Fruit fly (Drosophila melanogaster) whole organism, embryonic: ENCODE results near the gene CG3222.

Experiments used
- ATbp ChIP-seq: fragments of 200-800 bp; sonication (Bioruptor generic); optimal IDR thresholded peaks from 2 replicates; lab custom pipeline; 2017; ENCODE audit warnings: missing biosample characterization, mild to moderate bottlenecking, missing genetic modification characterization, missing genetic modification reagents
- Atf6 ChIP-seq: fragments of 200-800 bp; sonication (Bioruptor generic); IDR thresholded peaks from 2 replicates; pipeline ENCODE4 v1.3.6; 2022; ENCODE audit warnings: missing biosample characterization, missing genetic modification characterization
- CG10321 ChIP-seq: fragments of 200-800 bp; sonication (Bioruptor generic); IDR thresholded peaks from 2 replicates; pipeline ENCODE4 v1.3.6; 2022; ENCODE audit warnings: missing biosample characterization, missing genetic modification characterization
- CG11247 ChIP-seq: fragments of 200-800 bp; sonication (Bioruptor generic); IDR thresholded peaks from 2 replicates; pipeline ENCODE4 v1.3.6; 2022; ENCODE audit warnings: missing biosample characterization, missing genetic modification characterization
- CG11504 ChIP-seq: fragments of 200-800 bp; sonication (Bioruptor generic); optimal IDR thresholded peaks from 3 replicates; lab custom pipeline; 2019; ENCODE audit warnings: missing biosample characterization, mild to moderate bottlenecking, missing genetic modification characterization, moderate library complexity
- CG11560 ChIP-seq: fragments of 200-800 bp; sonication (Bioruptor generic); IDR thresholded peaks from 3 replicates; pipeline ENCODE4 v1.3.6; 2022; ENCODE audit warnings: missing biosample characterization, missing genetic modification characterization
- CG11695 ChIP-seq: fragments of 200-800 bp; sonication (Bioruptor generic); IDR thresholded peaks from 3 replicates; pipeline ENCODE4 v1.3.6; 2022; ENCODE audit warnings: missing biosample characterization, missing genetic modification characterization
- CG13287 ChIP-seq: fragments of 200-800 bp; sonication (Bioruptor generic); IDR thresholded peaks from 2 replicates; pipeline ENCODE4 v1.3.6; 2022; ENCODE audit warnings: missing biosample characterization, missing genetic modification characterization; ENCODE audit not compliant: partially characterized antibody
- CG14014 ChIP-seq: fragments of 200-800 bp; sonication (Bioruptor generic); IDR thresholded peaks from 2 replicates; pipeline ENCODE4 v1.3.6; 2022; ENCODE audit warnings: missing biosample characterization, missing genetic modification characterization
- CG14860 ChIP-seq: fragments of 200-800 bp; sonication (Bioruptor generic); IDR thresholded peaks from 3 replicates; pipeline ENCODE4 v1.3.6; 2022; ENCODE audit warnings: missing biosample characterization, missing genetic modification characterization; ENCODE audit not compliant: partially characterized antibody
- CG14965 ChIP-seq: fragments of 200-800 bp; sonication (Bioruptor generic); optimal IDR thresholded peaks from 2 replicates; lab custom pipeline; 2016; ENCODE audit warnings: missing biosample characterization, missing genetic modification characterization, borderline replicate concordance
- CG17568 ChIP-seq: fragments of 200-800 bp; sonication (Bioruptor generic); optimal IDR thresholded peaks from 2 replicates; lab custom pipeline; 2018; ENCODE audit warnings: missing biosample characterization, mild to moderate bottlenecking, missing genetic modification characterization, moderate library complexity
- CG2202 ChIP-seq: fragments of 200-800 bp; sonication (Bioruptor generic); optimal IDR thresholded peaks from 2 replicates; lab custom pipeline; 2018; ENCODE audit warnings: missing biosample characterization, mild to moderate bottlenecking, missing genetic modification characterization
- CG3281 ChIP-seq: fragments of 200-800 bp; sonication (Bioruptor generic); optimal IDR thresholded peaks from 3 replicates; lab custom pipeline; 2017; ENCODE audit warnings: missing biosample characterization, mild to moderate bottlenecking, missing genetic modification characterization
- CG5180 ChIP-seq: fragments of 200-800 bp; sonication (Bioruptor generic); optimal IDR thresholded peaks from 3 replicates; lab custom pipeline; 2017; ENCODE audit warnings: missing biosample characterization, missing genetic modification characterization, mild to moderate bottlenecking, moderate library complexity, missing genetic modification reagents
- CG5953 ChIP-seq: fragments of 200-800 bp; sonication (Bioruptor generic); IDR thresholded peaks from 2 replicates; pipeline ENCODE4 v1.3.6; 2022; ENCODE audit warnings: missing biosample characterization, missing genetic modification characterization
- CG6175 ChIP-seq: fragments of 200-800 bp; sonication (Bioruptor generic); IDR thresholded peaks from 3 replicates; pipeline ENCODE4 v1.3.6; 2022; ENCODE audit warnings: missing biosample characterization, missing genetic modification characterization
- Dfd ChIP-seq, 2 experiments: fragments of >200 bp; optimal IDR thresholded peaks; 2 replicates each; lab custom pipeline; 2017; ENCODE audit warnings: missing biosample characterization in 2 of 2, missing genetic modification characterization in 2 of 2
- ERR ChIP-seq: fragments of 200-800 bp; sonication (Bioruptor generic); optimal IDR thresholded peaks from 2 replicates; lab custom pipeline; 2016; ENCODE audit warnings: missing biosample characterization, missing genetic modification characterization
- HLH3B ChIP-seq: fragments of 200-800 bp; sonication (Bioruptor generic); IDR thresholded peaks from 2 replicates; pipeline ENCODE4 v1.3.6; 2022; ENCODE audit warnings: missing biosample characterization, missing genetic modification characterization
- Hr3 ChIP-seq: fragments of 200-800 bp; sonication (Bioruptor generic); optimal IDR thresholded peaks from 3 replicates; lab custom pipeline; 2016; ENCODE audit warnings: missing biosample characterization, missing genetic modification characterization
- Max ChIP-seq: fragments of 200-800 bp; sonication (Bioruptor generic); optimal IDR thresholded peaks from 2 replicates; lab custom pipeline; 2016; ENCODE audit warnings: missing biosample characterization, mild to moderate bottlenecking, missing genetic modification characterization
- Myb ChIP-seq: fragments of 200-800 bp; sonication (Bioruptor generic); optimal IDR thresholded peaks from 2 replicates; lab custom pipeline; 2016; ENCODE audit warnings: missing biosample characterization, missing genetic modification characterization
- Poxn ChIP-seq: fragments of 200-800 bp; sonication (Bioruptor generic); IDR thresholded peaks from 2 replicates; pipeline ENCODE4 v1.3.6; 2022; ENCODE audit warnings: missing biosample characterization, missing genetic modification characterization
- Ptx1 ChIP-seq: fragments of 200-800 bp; sonication (Bioruptor generic); IDR thresholded peaks from 2 replicates; pipeline ENCODE4 v1.3.6; 2022; ENCODE audit warnings: missing biosample characterization, missing genetic modification characterization
- Ravus ChIP-seq: fragments of 200-800 bp; sonication (Bioruptor generic); IDR thresholded peaks from 2 replicates; pipeline ENCODE4 v1.3.6; 2022; ENCODE audit warnings: missing biosample characterization, missing genetic modification characterization
- Rfx ChIP-seq: fragments of 200-800 bp; sonication (Bioruptor generic); IDR thresholded peaks from 2 replicates; pipeline ENCODE4 v1.3.6; 2022; ENCODE audit warnings: missing biosample characterization, missing genetic modification characterization
- Scr ChIP-seq: fragments of 200-800 bp; sonication (Bioruptor generic); IDR thresholded peaks from 2 replicates; pipeline ENCODE4 v1.3.6; 2022; ENCODE audit warnings: missing biosample characterization, missing genetic modification characterization; ENCODE audit not compliant: partially characterized antibody
- Six4 ChIP-seq: fragments of 200-800 bp; sonication (Bioruptor generic); optimal IDR thresholded peaks from 2 replicates; lab custom pipeline; 2016; ENCODE audit warnings: missing biosample characterization, missing genetic modification characterization
- Sox102F ChIP-seq: fragments of 200-800 bp; sonication (Bioruptor generic); optimal IDR thresholded peaks from 2 replicates; lab custom pipeline; 2018; ENCODE audit warnings: missing biosample characterization, mild to moderate bottlenecking, missing genetic modification characterization, moderate library complexity
- Taf1 ChIP-seq: fragments of 200-800 bp; sonication (Bioruptor generic); IDR thresholded peaks from 2 replicates; pipeline ENCODE4 v1.3.6; 2022; ENCODE audit warnings: missing biosample characterization, missing genetic modification characterization
- ara ChIP-seq: fragments of 200-800 bp; sonication (Bioruptor generic); IDR thresholded peaks from 2 replicates; pipeline ENCODE4 v1.3.6; 2022; ENCODE audit warnings: missing biosample characterization, missing genetic modification characterization
- bab2 ChIP-seq: fragments of 200-800 bp; sonication (Bioruptor generic); optimal IDR thresholded peaks from 2 replicates; lab custom pipeline; 2016; ENCODE audit warnings: missing biosample characterization, missing genetic modification characterization
- chn ChIP-seq: fragments of 200-800 bp; sonication (Bioruptor generic); optimal IDR thresholded peaks from 2 replicates; lab custom pipeline; 2016; ENCODE audit warnings: missing biosample characterization, missing genetic modification characterization
- corto ChIP-seq: fragments of 200-800 bp; sonication (Bioruptor generic); optimal IDR thresholded peaks from 2 replicates; lab custom pipeline; 2016; ENCODE audit warnings: missing biosample characterization, mild to moderate bottlenecking, missing genetic modification characterization, moderate library complexity
- dm ChIP-seq: fragments of 200-800 bp; sonication (Bioruptor generic); optimal IDR thresholded peaks from 3 replicates; lab custom pipeline; 2016; ENCODE audit warnings: missing biosample characterization, missing genetic modification characterization
- ems ChIP-seq: fragments of 200-800 bp; sonication (Bioruptor generic); optimal IDR thresholded peaks from 3 replicates; lab custom pipeline; 2016; ENCODE audit warnings: missing biosample characterization, missing genetic modification characterization
- fd3F ChIP-seq: fragments of 200-800 bp; sonication (Bioruptor generic); optimal IDR thresholded peaks from 2 replicates; lab custom pipeline; 2018; ENCODE audit warnings: missing biosample characterization, mild to moderate bottlenecking, missing genetic modification characterization, moderate library complexity
- her ChIP-seq: fragments of 200-800 bp; sonication (Bioruptor generic); optimal IDR thresholded peaks from 2 replicates; lab custom pipeline; 2016; ENCODE audit warnings: missing biosample characterization, missing genetic modification characterization
- lov ChIP-seq, 2 experiments: fragments of 200-800 bp in 1 of 2; fragments of >200 bp in 1 of 2; sonication (Bioruptor generic) in 1 of 2; IDR thresholded peaks in 1 of 2; optimal IDR thresholded peaks in 1 of 2; 2 replicates in 1 of 2; 3 replicates in 1 of 2; pipeline versions ENCODE4 v1.3.6 to Lab custom; 2017 to 2022; ENCODE audit warnings: missing biosample characterization in 1 of 2, missing genetic modification characterization in 1 of 2
- onecut ChIP-seq: fragments of 200-800 bp; sonication (Bioruptor generic); IDR thresholded peaks from 2 replicates; pipeline ENCODE4 v1.3.6; 2022; ENCODE audit warnings: missing biosample characterization, missing genetic modification characterization
- p53 ChIP-seq: fragments of 200-800 bp; sonication (Bioruptor generic); optimal IDR thresholded peaks from 2 replicates; lab custom pipeline; 2016; ENCODE audit warnings: missing biosample characterization, missing genetic modification characterization
- pan ChIP-seq, 4 experiments: fragments of >200 bp in 3 of 4; fragments of 200-800 bp in 1 of 4; sonication (Bioruptor generic) in 1 of 4; optimal IDR thresholded peaks in 3 of 4; IDR thresholded peaks in 1 of 4; 2 replicates each; pipeline versions ENCODE4 v1.3.6 to Lab custom; 2017 to 2022; ENCODE audit warnings: missing biosample characterization in 2 of 4, missing genetic modification characterization in 2 of 4, mixed read lengths in 1 of 4
- pum ChIP-seq: fragments of 200-800 bp; sonication (Bioruptor generic); optimal IDR thresholded peaks from 2 replicates; lab custom pipeline; 2016; ENCODE audit warnings: missing biosample characterization, missing genetic modification characterization
- sna ChIP-seq: fragments of 200-800 bp; sonication (Bioruptor generic); IDR thresholded peaks from 2 replicates; pipeline ENCODE4 v1.3.6; 2022; ENCODE audit warnings: missing biosample characterization, missing genetic modification characterization; ENCODE audit not compliant: partially characterized antibody
- tio ChIP-seq: fragments of 200-800 bp; sonication (Bioruptor generic); optimal IDR thresholded peaks from 2 replicates; lab custom pipeline; 2017; ENCODE audit warnings: missing biosample characterization, missing genetic modification characterization, inconsistent platforms
- trh ChIP-seq: fragments of 200-800 bp; sonication (Bioruptor generic); optimal IDR thresholded peaks from 2 replicates; lab custom pipeline; 2016; ENCODE audit warnings: missing biosample characterization, missing genetic modification characterization
- unpg ChIP-seq: fragments of 200-800 bp; sonication (Bioruptor generic); optimal IDR thresholded peaks from 3 replicates; lab custom pipeline; 2018; ENCODE audit warnings: missing biosample characterization, mild to moderate bottlenecking, missing genetic modification characterization, moderate library complexity

The CG3222 gene

DNA sequence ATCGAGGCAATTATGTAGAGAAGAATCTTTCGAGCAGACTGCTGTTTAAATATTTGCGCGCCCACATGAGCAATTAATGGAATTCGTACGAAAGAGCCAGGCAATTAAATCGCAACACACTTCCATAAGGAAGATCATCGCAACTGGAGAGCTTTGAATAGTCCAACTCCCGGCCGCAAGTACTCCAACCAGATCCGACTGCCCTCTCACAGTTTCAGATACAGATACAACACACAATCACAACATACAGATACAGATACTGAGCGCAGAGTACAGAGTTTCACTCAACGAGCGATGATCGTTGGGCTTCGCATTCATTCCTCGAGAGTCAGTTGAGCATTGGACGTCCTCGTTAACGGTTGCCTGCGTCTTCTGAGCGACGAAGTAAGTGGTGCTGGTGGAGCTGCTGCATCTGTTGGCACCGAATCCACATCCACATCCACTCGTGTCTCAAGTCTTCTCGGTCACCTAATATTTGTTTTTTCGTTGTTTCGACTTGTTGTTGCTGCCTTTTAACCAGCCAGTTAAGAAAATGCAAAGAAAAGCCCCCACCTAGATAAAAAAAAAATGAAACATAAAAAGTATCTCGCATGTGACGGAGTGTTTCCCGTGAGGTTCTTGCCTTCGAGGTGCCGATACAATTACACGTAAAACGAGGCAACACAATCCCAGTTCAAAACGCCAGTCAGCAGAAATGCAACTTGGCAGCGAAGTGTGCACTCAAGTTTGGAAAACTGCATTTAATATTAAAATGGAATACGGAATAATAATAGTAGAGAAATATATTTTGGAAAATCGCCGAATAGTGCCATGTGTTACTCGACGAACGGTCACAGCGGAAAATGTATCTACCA lies 16.0 kb downstream of the CG3222 start, which contains the start of gene LanB2 (continued):
- peak; percentile 39; the same call in 1 of the 2 replicates for TF ChIP-seq CG13287 (GFP tag; lab: Robert Waterston, UW)
- TF ChIP-seq Hr3 (GFP tag; lab: Kevin White, UChicago), result no peak
- no peak for TF ChIP-seq Ptx1
- no peak for TF ChIP-seq Sox102F (GFP tag; lab: Kevin White, UChicago)
- TF ChIP-seq ara (GFP tag; lab: Robert Waterston, UW), result 0 out of 2 replicates have a peak, but pooled peaks have one; percentile 29
- no peak for TF ChIP-seq fd3F (GFP tag; lab: Kevin White, UChicago)
- no peak for TF ChIP-seq dm (GFP tag; lab: Kevin White, UChicago)
- TF ChIP-seq CG17568 (GFP tag; lab: Kevin White, UChicago), result no peak
- TF ChIP-seq Max (GFP tag; lab: Kevin White, UChicago), result no peak
- TF ChIP-seq Ravus (GFP tag; lab: Robert Waterston, UW), result no peak
- TF ChIP-seq CG5180 (GFP tag; lab: Kevin White, UChicago), result no peak
- no peak for TF ChIP-seq CG2202 (tag; lab: Kevin White, UChicago)
- TF ChIP-seq tio (GFP tag; lab: Kevin White, UChicago), result no peak
- TF ChIP-seq ems, result no peak
- TF ChIP-seq CG11695 (GFP tag; lab: Robert Waterston, UW), result no peak
- no peak for TF ChIP-seq chn (GFP tag; lab: Kevin White, UChicago)
- TF ChIP-seq corto (GFP tag; lab: Kevin White, UChicago), result no peak
- TF ChIP-seq trh (GFP tag; lab: Kevin White, UChicago), result no peak
- no peak for TF ChIP-seq Myb (GFP tag; lab: Kevin White, UChicago)
- TF ChIP-seq Rfx (GFP tag; lab: Robert Waterston, UW), result no peak
- no peak for TF ChIP-seq her (GFP tag; lab: Kevin White, UChicago)
- no peak for TF ChIP-seq pan (optimal IDR thresholded peaks at IDR 0.05; lab: Kevin White, UChicago)
- TF ChIP-seq pan (GFP tag; optimal IDR thresholded peaks at IDR 0.05 in 1 of 2, IDR thresholded peaks at IDR 0.05 in 1 of 2), result no peak
- TF ChIP-seq onecut, result no peak
- TF ChIP-seq Atf6 (GFP tag; lab: Robert Waterston, UW), result peak; percentile 46; the same call in 1 of the 2 replicates
- no peak for TF ChIP-seq Six4 (GFP tag; lab: Kevin White, UChicago)
- TF ChIP-seq Dfd (GFP tag; optimal IDR thresholded peaks at IDR 0.05; lab: Kevin White, UChicago), result no peak
- TF ChIP-seq pum (GFP tag; lab: Kevin White, UChicago), result no peak
- TF ChIP-seq CG11247, result no peak
- no peak for TF ChIP-seq Taf1 (GFP tag; lab: Robert Waterston, UW)
- 0 out of 2 replicates have a peak, but pooled peaks have one; percentile 18 for TF ChIP-seq CG14014 (GFP tag; lab: Robert Waterston, UW)
- no peak for TF ChIP-seq ATbp (GFP tag; lab: Kevin White, UChicago)
- no peak for TF ChIP-seq CG11560 (tag; lab: Robert Waterston, UW)
- TF ChIP-seq ERR (GFP tag; lab: Kevin White, UChicago), result no peak
- TF ChIP-seq CG5953, result no peak
- no peak for TF ChIP-seq p53 (GFP tag; lab: Kevin White, UChicago)
- TF ChIP-seq Poxn, result no peak
- TF ChIP-seq Scr (GFP tag; lab: Robert Waterston, UW), result 0 out of 2 replicates have a peak, but pooled peaks have one; percentile 20
- TF ChIP-seq CG10321 (GFP tag; lab: Robert Waterston, UW), result no peak
- TF ChIP-seq CG3281 (GFP tag; lab: Kevin White, UChicago), result peak; percentile 41
- no peak for TF ChIP-seq CG14860 (GFP tag; lab: Robert Waterston, UW)
- no peak for TF ChIP-seq unpg (GFP tag; lab: Kevin White, UChicago)
- TF ChIP-seq CG6175 (GFP tag; lab: Robert Waterston, UW), result no peak
- TF ChIP-seq lov (optimal IDR thresholded peaks at IDR 0.05; lab: Kevin White, UChicago), result no peak
- no peak for TF ChIP-seq lov (GFP tag; IDR thresholded peaks at IDR 0.05; lab: Robert Waterston, UW)
- no peak for TF ChIP-seq bab2
- TF ChIP-seq CG11504 (tag; lab: Kevin White, UChicago), result no peak
- no peak for TF ChIP-seq CG14965 (GFP tag; lab: Kevin White, UChicago)
- no peak; the same call in 1 of the 2 replicates for TF ChIP-seq HLH3B
- no peak for TF ChIP-seq sna
